Fruit fly (Drosophila melanogaster) whole organism, wandering third instar larva: ENCODE measurements around the gene eRF1.

Source experiments
- Abd-B ChIP-seq: fragments of >200 bp; optimal IDR thresholded peaks from 2 replicates; lab custom pipeline; 2017; ENCODE audit warnings: missing biosample characterization, missing genetic modification characterization
- CG32264 ChIP-seq: fragments of 200-800 bp; sonication (Bioruptor generic); optimal IDR thresholded peaks from 2 replicates; lab custom pipeline; 2016; ENCODE audit warnings: missing biosample characterization, missing genetic modification characterization
- CG9705 ChIP-seq: fragments of 200-800 bp; sonication (Bioruptor generic); optimal IDR thresholded peaks from 2 replicates; lab custom pipeline; 2018; ENCODE audit warnings: missing biosample characterization, mild to moderate bottlenecking, missing genetic modification characterization
- CrebA ChIP-seq: fragments of 200-800 bp; sonication (Bioruptor generic); optimal IDR thresholded peaks from 2 replicates; lab custom pipeline; 2016; ENCODE audit warnings: missing biosample characterization, mild to moderate bottlenecking, missing genetic modification characterization, borderline replicate concordance
- Dfd ChIP-seq: fragments of >200 bp; optimal IDR thresholded peaks from 2 replicates; lab custom pipeline; 2017; ENCODE audit warnings: missing biosample characterization, missing genetic modification characterization
- Dif ChIP-seq: fragments of 200-275, 200-300 bp; sonication (Bioruptor generic); optimal IDR thresholded peaks from 2 replicates; lab custom pipeline; 2018; ENCODE audit warnings: missing biosample characterization, missing genetic modification characterization; ENCODE audit not compliant: partially characterized antibody
- GATAd ChIP-seq: sonication (Bioruptor generic); optimal IDR thresholded peaks from 2 replicates; lab custom pipeline; 2016; ENCODE audit warnings: missing biosample characterization, missing genetic modification characterization
- HLH106 ChIP-seq: fragments of 200-800 bp; optimal IDR thresholded peaks from 3 replicates; lab custom pipeline; 2019; ENCODE audit warnings: missing biosample characterization, mild to moderate bottlenecking, missing genetic modification characterization, moderate library complexity
- Hnf4 ChIP-seq: fragments of 200-800 bp; sonication (Bioruptor generic); optimal IDR thresholded peaks from 2 replicates; lab custom pipeline; 2016; ENCODE audit warnings: missing biosample characterization, mild to moderate bottlenecking, missing genetic modification characterization
- Hr78 ChIP-seq: fragments of >200 bp; optimal IDR thresholded peaks from 2 replicates; lab custom pipeline; 2017; ENCODE audit warnings: missing biosample characterization, missing genetic modification characterization
- Hr83 ChIP-seq: fragments of 200-300 bp; sonication (Bioruptor generic); optimal IDR thresholded peaks from 2 replicates; lab custom pipeline; 2016; ENCODE audit warnings: missing biosample characterization, mild to moderate bottlenecking, missing genetic modification characterization, moderate library complexity; ENCODE audit not compliant: poor library complexity, severe bottlenecking
- Jra ChIP-seq: sonication (Bioruptor generic); optimal IDR thresholded peaks from 2 replicates; lab custom pipeline; 2016; ENCODE audit warnings: missing biosample characterization, missing genetic modification characterization
- Mio ChIP-seq: sonication (Bioruptor generic); optimal IDR thresholded peaks from 2 replicates; lab custom pipeline; 2016; ENCODE audit warnings: missing biosample characterization, missing genetic modification characterization
- Myc ChIP-seq: fragments of >200 bp; optimal IDR thresholded peaks from 2 replicates; lab custom pipeline; 2017
- N ChIP-seq: fragments of >200 bp; optimal IDR thresholded peaks from 2 replicates; lab custom pipeline; 2018; ENCODE audit warnings: missing biosample characterization, missing external identifiers, missing genetic modification characterization
- OdsH ChIP-seq: fragments of 200-800 bp; sonication (Bioruptor generic); optimal IDR thresholded peaks from 2 replicates; lab custom pipeline; 2016; ENCODE audit warnings: missing biosample characterization, mild to moderate bottlenecking, missing genetic modification characterization
- Rel ChIP-seq, 2 experiments: fragments of 200-800 bp; sonication (Bioruptor generic) in 1 of 2; optimal IDR thresholded peaks; 2 replicates in 1 of 2; 3 replicates in 1 of 2; lab custom pipeline; 2016 to 2019; ENCODE audit warnings: mild to moderate bottlenecking in 2 of 2, missing biosample characterization in 2 of 2, missing genetic modification characterization in 2 of 2, moderate library complexity in 1 of 2
- Sp1 ChIP-seq: fragments of 200-800 bp; sonication (Bioruptor generic); optimal IDR thresholded peaks from 3 replicates; lab custom pipeline; 2019; ENCODE audit warnings: missing biosample characterization, mild to moderate bottlenecking, missing genetic modification characterization, moderate library complexity
- Vsx2 ChIP-seq: fragments of 200-300, 225-300 bp; sonication (Bioruptor generic); optimal IDR thresholded peaks from 2 replicates; lab custom pipeline; 2018; ENCODE audit warnings: missing biosample characterization, missing genetic modification characterization; ENCODE audit not compliant: partially characterized antibody
- br ChIP-seq: fragments of 200-800 bp; sonication (Bioruptor generic); optimal IDR thresholded peaks from 2 replicates; lab custom pipeline; 2016; ENCODE audit warnings: missing biosample characterization, missing genetic modification characterization
- brk ChIP-seq: fragments of 200-800 bp; sonication (Bioruptor generic); optimal IDR thresholded peaks from 2 replicates; lab custom pipeline; 2016; ENCODE audit warnings: missing biosample characterization, mild to moderate bottlenecking, missing genetic modification characterization
- dl ChIP-seq, 2 experiments: fragments of 175-275, 200-275 bp in 1 of 2; fragments of 200-275 bp in 1 of 2; sonication (Bioruptor generic); optimal IDR thresholded peaks; lab custom pipeline; 2018; ENCODE audit warnings: mild to moderate bottlenecking in 2 of 2, missing biosample characterization in 2 of 2, missing genetic modification characterization in 2 of 2, moderate library complexity in 2 of 2; ENCODE audit not compliant: partially characterized antibody in 2 of 2, insufficient read depth in 1 of 2
- dmrt93B ChIP-seq: fragments of 200-800 bp; sonication (Bioruptor generic); optimal IDR thresholded peaks from 2 replicates; lab custom pipeline; 2018; ENCODE audit warnings: missing biosample characterization, mild to moderate bottlenecking, missing genetic modification characterization
- dsf ChIP-seq: sonication (Bioruptor generic); optimal IDR thresholded peaks from 2 replicates; lab custom pipeline; 2016; ENCODE audit warnings: missing biosample characterization, missing genetic modification characterization, borderline replicate concordance
- ey ChIP-seq: fragments of 200-800 bp; sonication (Bioruptor generic); optimal IDR thresholded peaks from 2 replicates; lab custom pipeline; 2016; ENCODE audit warnings: missing biosample characterization, missing genetic modification characterization
- foxo ChIP-seq, 2 experiments: fragments of 200-800 bp; sonication (Bioruptor generic); optimal IDR thresholded peaks; 2 replicates in 1 of 2; 3 replicates in 1 of 2; lab custom pipeline; 2016 to 2017; ENCODE audit warnings: missing biosample characterization in 2 of 2, missing genetic modification characterization in 2 of 2
- fru ChIP-seq: fragments of 200-800 bp; sonication (Bioruptor generic); optimal IDR thresholded peaks from 3 replicates; lab custom pipeline; 2016; ENCODE audit warnings: missing biosample characterization, mild to moderate bottlenecking, missing genetic modification characterization
- h ChIP-seq: fragments of 200-800 bp; sonication (Bioruptor generic); optimal IDR thresholded peaks from 3 replicates; lab custom pipeline; 2016; ENCODE audit warnings: missing biosample characterization, mild to moderate bottlenecking, missing genetic modification characterization
- jim ChIP-seq: fragments of 175-275, 200-325 bp; sonication (Bioruptor generic); optimal IDR thresholded peaks from 2 replicates; lab custom pipeline; 2016; ENCODE audit warnings: missing biosample characterization, mild to moderate bottlenecking, missing genetic modification characterization
- lola ChIP-seq: fragments of >200 bp; optimal IDR thresholded peaks from 2 replicates; lab custom pipeline; 2017; ENCODE audit warnings: missing biosample characterization, missing genetic modification characterization
- pan ChIP-seq: fragments of >200 bp; optimal IDR thresholded peaks from 2 replicates; lab custom pipeline; 2017
- psq ChIP-seq: fragments of 200-800 bp; sonication (Bioruptor generic); optimal IDR thresholded peaks from 3 replicates; lab custom pipeline; 2017; ENCODE audit warnings: missing biosample characterization, mild to moderate bottlenecking, missing genetic modification characterization, moderate library complexity
- rgr ChIP-seq: fragments of 200-800 bp; sonication (Bioruptor generic); optimal IDR thresholded peaks from 3 replicates; lab custom pipeline; 2016; ENCODE audit warnings: missing biosample characterization, mild to moderate bottlenecking, missing genetic modification characterization
- sage ChIP-seq: fragments of 200-800 bp; sonication (Bioruptor generic); optimal IDR thresholded peaks from 2 replicates; lab custom pipeline; 2016; ENCODE audit warnings: missing biosample characterization, mild to moderate bottlenecking, missing genetic modification characterization
- sv ChIP-seq: fragments of 200-800 bp; sonication (Bioruptor generic); optimal IDR thresholded peaks from 3 replicates; lab custom pipeline; 2016; ENCODE audit warnings: missing biosample characterization, missing genetic modification characterization
- tai ChIP-seq: sonication (Bioruptor generic); optimal IDR thresholded peaks from 2 replicates; lab custom pipeline; 2016; ENCODE audit warnings: missing biosample characterization, missing genetic modification characterization
- usp ChIP-seq: fragments of >200 bp; optimal IDR thresholded peaks from 2 replicates; lab custom pipeline; 2017; ENCODE audit warnings: missing biosample characterization, missing genetic modification characterization
- woc ChIP-seq: sonication (Bioruptor generic); optimal IDR thresholded peaks from 2 replicates; lab custom pipeline; 2016; ENCODE audit warnings: missing biosample characterization, mild to moderate bottlenecking, missing genetic modification characterization

Gene eRF1

DNA sequence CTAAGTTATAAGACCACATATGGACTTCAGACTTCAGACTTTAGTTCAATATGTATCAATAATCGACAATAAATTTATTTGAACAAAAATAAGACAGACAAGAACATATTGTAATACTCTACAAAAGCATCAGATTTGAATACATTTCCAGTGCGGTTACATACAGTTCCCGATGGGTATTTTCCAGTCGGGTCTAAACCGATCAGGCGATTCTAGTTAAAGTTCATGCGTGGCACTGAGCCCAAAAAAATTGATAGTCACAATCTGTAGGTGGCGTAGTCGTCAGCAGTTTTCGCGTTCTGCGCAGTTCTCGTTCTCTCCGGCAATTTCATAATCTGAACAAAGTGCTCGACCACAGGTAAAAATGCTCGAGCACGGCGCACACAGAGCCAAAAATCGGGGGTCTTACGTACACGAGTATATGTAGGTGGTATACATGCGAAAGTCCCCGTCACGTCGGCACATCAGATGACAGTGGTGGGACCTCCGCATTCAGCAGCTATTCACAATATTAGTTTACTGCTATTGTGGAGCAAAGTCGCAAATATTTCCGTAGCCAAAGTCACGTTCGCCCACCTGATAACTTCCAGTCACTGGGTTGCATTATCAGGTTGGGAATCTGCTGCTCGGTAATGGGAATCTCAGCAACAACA, 47.2 kb downstream of the eRF1 start:
- TF ChIP-seq N (GFP tag; lab: Kevin White, UChicago) (no peak), sage (GFP tag; lab: Kevin White, UChicago) (no peak), psq (GFP tag; lab: Kevin White, UChicago) (peak; percentile 59), Vsx2 (GFP tag; lab: Kevin White, UChicago) (no peak), dl (GFP tag; optimal IDR thresholded peaks at IDR 0.05; lab: Kevin White, UChicago; ENCODE audit: insufficient read depth in 1 of 2, partially characterized antibody in 2 of 2) (no peak), Dfd (no peak), Sp1 (GFP tag; lab: Kevin White, UChicago) (peak; percentile 46), dsf (GFP tag; lab: Kevin White, UChicago) (no peak), ey (GFP tag; lab: Kevin White, UChicago) (peak; percentile 54), lola (no peak), foxo (GFP tag; optimal IDR thresholded peaks at IDR 0.05; lab: Kevin White, UChicago) (peak in 1 of 2 experiments; percentile 71), sv (GFP tag; lab: Kevin White, UChicago) (peak; percentile 8), Rel (GFP tag; optimal IDR thresholded peaks at IDR 0.05; lab: Kevin White, UChicago) (no peak), Rel (tag; optimal IDR thresholded peaks at IDR 0.05; lab: Kevin White, UChicago) (peak; percentile 91), Hr78 (no peak), br (GFP tag; lab: Kevin White, UChicago) (peak; percentile 53), Dif (GFP tag; lab: Kevin White, UChicago) (no peak), fru (GFP tag; lab: Kevin White, UChicago) (peak; percentile 68), usp (GFP tag; lab: Kevin White, UChicago) (no peak), Mio (GFP tag; lab: Kevin White, UChicago) (no peak), Hr83 (GFP tag; lab: Kevin White, UChicago) (peak; percentile 3), CrebA (GFP tag; lab: Kevin White, UChicago) (no peak), h (peak; percentile 68), CG9705 (no peak), Jra (GFP tag; lab: Kevin White, UChicago) (no peak), Abd-B (GFP tag; lab: Kevin White, UChicago) (no peak), rgr (GFP tag; lab: Kevin White, UChicago) (peak; percentile 62), GATAd (GFP tag; lab: Kevin White, UChicago) (no peak), jim (GFP tag; lab: Kevin White, UChicago) (no peak), tai (GFP tag; lab: Kevin White, UChicago) (no peak), HLH106 (tag; lab: Kevin White, UChicago) (peak; percentile 25), CG32264 (GFP tag; lab: Kevin White, UChicago) (peak; percentile 33), OdsH (peak; percentile 58), Hnf4 (GFP tag; lab: Kevin White, UChicago) (peak; percentile 30), woc (GFP tag; lab: Kevin White, UChicago) (peak; percentile 50), brk (GFP tag; lab: Kevin White, UChicago) (peak; percentile 29), Myc (lab: Kevin White, UChicago) (no peak), dmrt93B (no peak), pan (lab: Kevin White, UChicago) (no peak)

DNA sequence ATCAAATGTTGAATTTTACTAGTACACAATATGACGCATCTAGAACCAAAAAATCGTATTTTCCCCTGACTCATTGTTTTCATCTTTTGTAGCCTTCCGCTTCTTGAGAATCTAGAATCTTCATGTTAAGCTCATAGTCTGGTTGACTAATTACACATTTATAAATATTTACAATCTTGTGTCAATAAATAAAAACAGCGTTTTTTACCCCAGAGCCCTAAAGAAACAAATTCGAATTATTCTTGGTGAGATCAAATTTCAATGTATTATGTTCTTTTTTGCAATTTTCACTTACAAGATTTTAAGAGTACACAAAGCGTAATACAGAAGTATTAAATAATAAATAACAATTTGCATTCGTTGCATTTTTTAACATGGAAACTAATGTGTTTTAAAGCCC, 47.9 kb downstream of the eRF1 start:
- TF ChIP-seq fru (GFP tag; lab: Kevin White, UChicago) = no peak
- no peak for TF ChIP-seq dsf (GFP tag; lab: Kevin White, UChicago)
- TF ChIP-seq br (GFP tag; lab: Kevin White, UChicago) = no peak
- no peak for TF ChIP-seq Dfd
- no peak for TF ChIP-seq Hnf4 (GFP tag; lab: Kevin White, UChicago)
- no peak for TF ChIP-seq pan (lab: Kevin White, UChicago)
- TF ChIP-seq dl (GFP tag; optimal IDR thresholded peaks at IDR 0.05; lab: Kevin White, UChicago; ENCODE audit: insufficient read depth in 1 of 2, partially characterized antibody in 2 of 2) = no peak
- TF ChIP-seq, all 38 proteins: peak for 0
